Worm (Caenorhabditis elegans) whole organism, late embryonic: Measurements from ENCODE around the gene R04B5.1.

Experiments used
- F13H6.1 ChIP-seq: sonication (generic microtip); optimal IDR thresholded peaks from 2 replicates; lab custom pipeline; 2016; ENCODE audit warnings: missing genetic modification characterization, missing compliant biosample characterization
- K02D7.2 ChIP-seq: sonication (generic microtip); optimal IDR thresholded peaks from 2 replicates; lab custom pipeline; 2017; ENCODE audit warnings: mild to moderate bottlenecking, missing genetic modification characterization, missing compliant biosample characterization
- K09A11.1 ChIP-seq: sonication (generic microtip); optimal IDR thresholded peaks from 2 replicates; lab custom pipeline; 2017; ENCODE audit warnings: antibody characterized with exemption, mild to moderate bottlenecking, missing genetic modification characterization, missing compliant biosample characterization; ENCODE audit not compliant: insufficient read depth
- Y22D7AL.16 ChIP-seq: sonication (generic microtip); optimal IDR thresholded peaks from 2 replicates; lab custom pipeline; 2016; ENCODE audit warnings: missing genetic modification characterization, missing compliant biosample characterization
- ama-1 ChIP-seq: fragments of 150-350 bp; optimal IDR thresholded peaks from 2 replicates; lab custom pipeline; 2014
- ceh-18 ChIP-seq: sonication (generic microtip); optimal IDR thresholded peaks from 2 replicates; lab custom pipeline; 2016; ENCODE audit warnings: missing genetic modification characterization, missing compliant biosample characterization
- ceh-2 ChIP-seq: sonication (generic microtip); optimal IDR thresholded peaks from 2 replicates; lab custom pipeline; 2016; ENCODE audit warnings: missing genotype, missing genetic modification characterization, missing compliant biosample characterization
- ceh-22 ChIP-seq: sonication (generic microtip); optimal IDR thresholded peaks from 2 replicates; lab custom pipeline; 2017; ENCODE audit warnings: missing biosample characterization, missing genetic modification characterization
- ceh-30 ChIP-seq: fragments of 150-350 bp; optimal IDR thresholded peaks from 2 replicates; lab custom pipeline; 2014; ENCODE audit warnings: missing biosample characterization, missing genetic modification characterization
- ceh-45 ChIP-seq: fragments of 200-800 bp; sonication (Bioruptor generic); IDR thresholded peaks from 2 replicates; pipeline ENCODE4 v1.3.6; 2022; ENCODE audit warnings: missing genetic modification reagents, missing genetic modification characterization, missing compliant biosample characterization
- ceh-48 ChIP-seq: sonication (generic microtip); optimal IDR thresholded peaks from 2 replicates; lab custom pipeline; 2016; ENCODE audit warnings: missing genetic modification characterization, inconsistent platforms, missing compliant biosample characterization
- ceh-9 ChIP-seq: sonication (generic microtip); optimal IDR thresholded peaks from 2 replicates; lab custom pipeline; 2016; ENCODE audit warnings: mild to moderate bottlenecking, missing genetic modification characterization, inconsistent platforms, missing compliant biosample characterization
- che-1 ChIP-seq: sonication (generic microtip); optimal IDR thresholded peaks from 2 replicates; lab custom pipeline; 2016; ENCODE audit warnings: mild to moderate bottlenecking, missing genetic modification characterization, missing compliant biosample characterization
- elt-2 ChIP-seq: sonication (generic microtip); optimal IDR thresholded peaks from 2 replicates; lab custom pipeline; 2016; ENCODE audit warnings: missing genetic modification reagents, missing genetic modification characterization, missing compliant biosample characterization
- elt-4 ChIP-seq: sonication (generic microtip); optimal IDR thresholded peaks from 2 replicates; lab custom pipeline; 2016; ENCODE audit warnings: missing genetic modification characterization, missing compliant biosample characterization
- fkh-10 ChIP-seq: fragments of 150-350 bp; optimal IDR thresholded peaks from 2 replicates; lab custom pipeline; 2014; ENCODE audit warnings: missing biosample characterization, missing genetic modification reagents, missing genetic modification characterization
- hlh-15 ChIP-seq: sonication (generic microtip); optimal IDR thresholded peaks from 2 replicates; lab custom pipeline; 2016; ENCODE audit warnings: missing genetic modification characterization, missing compliant biosample characterization
- hlh-30 ChIP-seq: sonication (generic microtip); optimal IDR thresholded peaks from 2 replicates; lab custom pipeline; 2017; ENCODE audit warnings: antibody characterized with exemption, missing genetic modification characterization, missing compliant biosample characterization; ENCODE audit not compliant: insufficient read depth
- hlh-6 ChIP-seq: sonication (generic microtip); optimal IDR thresholded peaks from 2 replicates; lab custom pipeline; 2016; ENCODE audit warnings: missing genotype, missing genetic modification characterization, missing compliant biosample characterization
- madf-2 ChIP-seq: sonication (generic microtip); optimal IDR thresholded peaks from 2 replicates; lab custom pipeline; 2017; ENCODE audit warnings: missing genetic modification characterization, missing compliant biosample characterization
- mec-3 ChIP-seq: sonication (generic microtip); optimal IDR thresholded peaks from 2 replicates; lab custom pipeline; 2016; ENCODE audit warnings: borderline replicate concordance, missing genetic modification characterization, missing compliant biosample characterization
- nfya-1 ChIP-seq: sonication (generic microtip); optimal IDR thresholded peaks from 2 replicates; lab custom pipeline; 2017; ENCODE audit warnings: missing genetic modification characterization, mild to moderate bottlenecking, missing compliant biosample characterization, antibody characterized with exemption, moderate library complexity
- nhr-11 ChIP-seq: fragments of 150-350 bp; optimal IDR thresholded peaks from 2 replicates; lab custom pipeline; 2014; ENCODE audit warnings: missing biosample characterization, missing genetic modification characterization
- nhr-232 ChIP-seq: sonication (generic microtip); optimal IDR thresholded peaks from 2 replicates; lab custom pipeline; 2016; ENCODE audit warnings: missing genetic modification characterization, missing compliant biosample characterization
- npax-4 ChIP-seq: sonication (generic microtip); optimal IDR thresholded peaks from 2 replicates; lab custom pipeline; 2016; ENCODE audit warnings: missing genetic modification characterization, missing compliant biosample characterization
- pat-9 ChIP-seq: fragments of 200-800 bp; sonication (Bioruptor generic); optimal IDR thresholded peaks from 2 replicates; lab custom pipeline; 2018; ENCODE audit warnings: mild to moderate bottlenecking, missing genetic modification characterization, moderate library complexity, missing compliant biosample characterization
- pax-1 ChIP-seq: fragments of 150-350 bp; optimal IDR thresholded peaks from 2 replicates; lab custom pipeline; 2014; ENCODE audit warnings: missing biosample characterization, missing genetic modification characterization
- pha-4 ChIP-seq: fragments of 150-350 bp; optimal IDR thresholded peaks from 2 replicates; lab custom pipeline; 2018; ENCODE audit warnings: missing biosample characterization, missing genetic modification reagents, missing genetic modification characterization
- pqm-1 ChIP-seq: sonication (generic microtip); optimal IDR thresholded peaks from 2 replicates; lab custom pipeline; 2016; ENCODE audit warnings: missing genetic modification characterization, missing compliant biosample characterization
- pros-1 ChIP-seq: fragments of 150-350 bp; optimal IDR thresholded peaks from 2 replicates; lab custom pipeline; 2014; ENCODE audit warnings: missing biosample characterization, missing genetic modification reagents, missing genetic modification characterization
- ref-2 ChIP-seq: sonication (generic microtip); optimal IDR thresholded peaks from 2 replicates; lab custom pipeline; 2016; ENCODE audit warnings: missing genetic modification characterization, missing compliant biosample characterization
- rnt-1 ChIP-seq: sonication (generic microtip); optimal IDR thresholded peaks from 2 replicates; lab custom pipeline; 2016; ENCODE audit warnings: missing genetic modification characterization, missing compliant biosample characterization
- sox-2 ChIP-seq: fragments of 200-800 bp; sonication (Bioruptor generic); IDR thresholded peaks from 2 replicates; pipeline ENCODE4 v1.3.6; 2022; ENCODE audit warnings: missing genetic modification reagents, missing genetic modification characterization, missing compliant biosample characterization
- tbx-2 ChIP-seq: sonication (generic microtip); optimal IDR thresholded peaks from 2 replicates; lab custom pipeline; 2016; ENCODE audit warnings: missing genetic modification characterization, missing compliant biosample characterization
- tbx-7 ChIP-seq: sonication (generic microtip); optimal IDR thresholded peaks from 2 replicates; lab custom pipeline; 2016; ENCODE audit warnings: missing genotype, missing genetic modification characterization, missing compliant biosample characterization
- ttx-3 ChIP-seq: sonication (generic microtip); optimal IDR thresholded peaks from 2 replicates; lab custom pipeline; 2016; ENCODE audit warnings: missing genetic modification reagents, missing genetic modification characterization, missing compliant biosample characterization
- unc-42 ChIP-seq: sonication (generic microtip); optimal IDR thresholded peaks from 2 replicates; lab custom pipeline; 2016; ENCODE audit warnings: missing genotype, missing genetic modification characterization, missing compliant biosample characterization
- unc-86 ChIP-seq: sonication (generic microtip); optimal IDR thresholded peaks from 2 replicates; lab custom pipeline; 2016; ENCODE audit warnings: missing genetic modification characterization, missing compliant biosample characterization
- ztf-16 ChIP-seq: sonication (generic microtip); optimal IDR thresholded peaks from 2 replicates; lab custom pipeline; 2017; ENCODE audit warnings: missing genetic modification characterization, missing compliant biosample characterization

Gene R04B5.1

DNA sequence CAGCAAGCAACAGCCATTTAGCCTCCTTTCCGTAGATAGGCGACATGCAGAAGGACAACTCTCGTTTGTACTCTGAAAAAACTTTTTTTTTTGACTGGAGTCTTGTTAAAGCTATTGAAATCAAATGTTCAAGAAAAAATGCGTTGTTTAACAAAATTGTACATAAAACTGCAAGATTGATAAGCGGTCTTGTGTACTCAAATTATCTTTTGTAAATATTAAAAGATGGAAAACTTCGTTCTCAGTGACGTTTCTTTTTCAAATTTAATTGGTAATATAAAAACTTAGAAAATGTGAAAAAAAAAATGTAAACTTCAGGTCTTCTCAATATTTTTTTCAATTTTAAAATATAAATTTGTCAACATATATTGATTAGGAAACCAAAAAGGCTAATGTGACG is 33.0 kb upstream of the R04B5.1 start:
- TF ChIP-seq hlh-6 (tag; lab: Kevin White, UChicago) (no peak), pat-9 (no peak), K02D7.2 (tag; lab: Kevin White, UChicago) (no peak), sox-2 (GFP tag; lab: Robert Waterston, UW) (no peak), che-1 (tag; lab: Kevin White, UChicago) (no peak), ceh-48 (no peak), hlh-15 (no peak), elt-4 (tag; lab: Kevin White, UChicago) (no peak), ceh-22 (tag; lab: Kevin White, UChicago) (no peak), pax-1 (tag; lab: Kevin White, UChicago) (no peak), ceh-18 (no peak), npax-4 (tag; lab: Kevin White, UChicago) (no peak)

DNA sequence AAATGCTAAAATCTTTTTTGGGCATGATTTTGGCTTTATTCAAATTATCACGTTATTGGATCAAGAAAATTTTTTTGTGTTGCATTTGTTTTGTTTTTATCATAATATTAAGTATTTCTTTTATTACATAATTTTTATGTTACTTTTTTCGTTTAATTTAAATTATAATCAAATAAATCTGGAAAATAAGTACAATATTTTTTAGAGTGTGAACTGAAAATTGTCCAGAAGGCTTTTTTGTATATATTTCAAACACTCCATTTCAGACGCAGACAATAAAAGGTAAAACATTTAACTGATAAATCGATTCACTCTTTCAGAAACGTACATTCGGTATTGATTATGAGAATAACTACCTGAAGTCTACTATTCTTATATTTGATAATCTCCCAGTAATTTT is 29.2 kb upstream of the R04B5.1 start, which contains the start of gene C08B6.11:
C08B6.11 (plus strand) TSS at position 301 of the 400 bp plus-strand sequence.
- TF ChIP-seq unc-86 (tag; lab: Kevin White, UChicago) = no peak
- TF ChIP-seq mec-3 (tag; lab: Kevin White, UChicago) = no peak
- TF ChIP-seq ceh-2 (tag; lab: Kevin White, UChicago) = no peak
- no peak for TF ChIP-seq elt-2 (tag; lab: Kevin White, UChicago)
- TF ChIP-seq F13H6.1 = no peak
- no peak for TF ChIP-seq ceh-30 (tag; lab: Kevin White, UChicago)
- no peak for TF ChIP-seq rnt-1 (tag; lab: Kevin White, UChicago)
- no peak for TF ChIP-seq ztf-16 (tag; lab: Kevin White, UChicago)
- TF ChIP-seq ref-2 (tag; lab: Kevin White, UChicago) = no peak
- TF ChIP-seq nhr-11 (tag; lab: Kevin White, UChicago) = no peak
- TF ChIP-seq tbx-7 = no peak
- no peak for TF ChIP-seq pat-9
- TF ChIP-seq ceh-9 (tag; lab: Kevin White, UChicago) = no peak
- no peak for TF ChIP-seq madf-2 (tag; lab: Kevin White, UChicago)
- no peak for TF ChIP-seq hlh-30
- TF ChIP-seq fkh-10 (GFP tag; lab: Kevin White, UChicago) = no peak
- no peak for TF ChIP-seq pros-1 (tag; lab: Kevin White, UChicago)
- no peak for TF ChIP-seq tbx-2 (tag; lab: Kevin White, UChicago)
- TF ChIP-seq nfya-1 (tag; lab: Kevin White, UChicago) = no peak
- no peak for TF ChIP-seq Y22D7AL.16

DNA sequence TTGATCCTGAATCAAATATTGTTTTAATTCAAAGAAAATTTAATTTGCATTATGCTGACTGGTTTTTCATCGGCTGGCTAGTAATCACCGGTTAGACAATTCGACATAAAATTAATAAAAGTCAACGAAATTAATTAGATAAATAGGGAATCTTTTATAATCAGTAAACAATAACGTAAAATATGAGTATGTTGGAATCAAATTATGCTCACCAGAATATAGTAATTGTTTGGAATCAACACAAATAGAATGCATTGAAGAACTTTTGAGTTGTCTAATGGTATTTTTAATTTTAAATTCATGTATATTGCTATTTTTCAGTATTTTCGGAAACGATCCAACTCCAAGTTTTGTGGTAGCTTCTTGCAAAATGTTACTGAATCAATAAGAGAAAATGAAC is 27.3 kb upstream of the R04B5.1 start, which contains the start of gene C08B6.2:
C08B6.2 (plus strand) TSS at position 301 of the 400 bp plus-strand sequence.
- TF ChIP-seq madf-2 (tag; lab: Kevin White, UChicago) (no peak), che-1 (tag; lab: Kevin White, UChicago) (no peak), pha-4 (no peak), unc-42 (tag; lab: Kevin White, UChicago) (no peak), K02D7.2 (tag; lab: Kevin White, UChicago) (no peak), pat-9 (no peak), ama-1 (lab: Kevin White, UChicago) (no peak), ttx-3 (tag; lab: Kevin White, UChicago) (no peak), ceh-18 (no peak), pax-1 (tag; lab: Kevin White, UChicago) (no peak), ceh-9 (tag; lab: Kevin White, UChicago) (no peak), pqm-1 (tag; lab: Kevin White, UChicago) (no peak), nhr-232 (tag; lab: Kevin White, UChicago) (no peak), ceh-45 (GFP tag; lab: Robert Waterston, UW) (no peak), Y22D7AL.16 (no peak), K09A11.1 (tag; lab: Kevin White, UChicago) (no peak)
- TF ChIP-seq, all 69 proteins: peak for 0
